Worm (Caenorhabditis elegans): ENCODE data around the gene ZK1010.12.

- TF ChIP-seq mls-2 (tag; optimal IDR thresholded peaks at IDR 0.05) = no peak
- TF ChIP-seq nhr-28 (tag; optimal IDR thresholded peaks at IDR 0.05) = no peak
- TF ChIP-seq ces-1 (GFP tag; optimal IDR thresholded peaks at IDR 0.05) = peak; percentile 95
- no peak for TF ChIP-seq lin-13 (tag; optimal IDR thresholded peaks at IDR 0.05)
- TF ChIP-seq nhr-237 (tag; optimal IDR thresholded peaks at IDR 0.05) = peak; percentile 59
- no peak for TF ChIP-seq nhr-12 (tag; optimal IDR thresholded peaks at IDR 0.05)
- no peak for TF ChIP-seq blmp-1 (tag; optimal IDR thresholded peaks at IDR 0.05)
- no peak for TF ChIP-seq unc-39 (tag; optimal IDR thresholded peaks at IDR 0.05)
- no peak for TF ChIP-seq unc-62 (GFP tag; optimal IDR thresholded peaks at IDR 0.05)
- TF ChIP-seq snpc-4 (tag; optimal IDR thresholded peaks at IDR 0.05) = no peak
- TF ChIP-seq hlh-1 (tag; optimal IDR thresholded peaks at IDR 0.05) = no peak
- no peak for TF ChIP-seq ztf-11 (tag; optimal IDR thresholded peaks at IDR 0.05)
- no peak for TF ChIP-seq cnd-1 (tag; optimal IDR thresholded peaks at IDR 0.05)
- peak; percentile 6 for TF ChIP-seq pha-4 (tag; optimal IDR thresholded peaks at IDR 0.05)
Observed at ce11 chrIII:13002098-13002497, 11.0 kb downstream of the ZK1010.12 start, which contains the start of gene ZK1010.10.

Measured in whole organism, mixed stage, embryonic.